Worm (Caenorhabditis elegans) whole organism, L2 larva: Measurements from ENCODE around the gene cbp-1.

ENCODE experiments used
- R02D3.7 ChIP-seq: fragments of 150-350 bp; optimal IDR thresholded peaks from 2 replicates; lab custom pipeline; 2014; ENCODE audit warnings: missing biosample characterization, missing genetic modification characterization
- ceh-82 ChIP-seq: fragments of 150-350 bp; optimal IDR thresholded peaks from 2 replicates; lab custom pipeline; 2014; ENCODE audit warnings: missing biosample characterization, missing genetic modification characterization
- egl-27 ChIP-seq: sonication (generic microtip); optimal IDR thresholded peaks from 3 replicates; lab custom pipeline; 2017; ENCODE audit warnings: missing biosample characterization, missing genetic modification reagents, missing genetic modification characterization
- lin-39 ChIP-seq: fragments of 150-350 bp; optimal IDR thresholded peaks from 2 replicates; lab custom pipeline; 2014; ENCODE audit warnings: missing biosample characterization, missing genetic modification reagents, missing genetic modification characterization
- nhr-10 ChIP-seq: sonication (generic microtip); optimal IDR thresholded peaks from 2 replicates; lab custom pipeline; 2017; ENCODE audit warnings: missing biosample characterization, missing genetic modification characterization
- nhr-129 ChIP-seq: fragments of 150-350 bp; optimal IDR thresholded peaks from 2 replicates; lab custom pipeline; 2014; ENCODE audit warnings: missing biosample characterization, missing genetic modification characterization
- nhr-23 ChIP-seq: fragments of 150-350 bp; optimal IDR thresholded peaks from 2 replicates; lab custom pipeline; 2014; ENCODE audit warnings: missing biosample characterization, missing genetic modification reagents, missing genetic modification characterization
- sma-9 ChIP-seq, 2 experiments: fragments of 150-350 bp in 1 of 2; sonication (generic microtip) in 1 of 2; optimal IDR thresholded peaks; 2 replicates each; lab custom pipeline; 2014 to 2016; ENCODE audit warnings: missing genetic modification characterization in 2 of 2, mild to moderate bottlenecking in 1 of 2, missing biosample characterization in 1 of 2, missing compliant biosample characterization in 1 of 2, missing genetic modification reagents in 1 of 2, moderate library complexity in 1 of 2
- snpc-4 ChIP-seq: fragments of 150-350 bp; optimal IDR thresholded peaks from 2 replicates; lab custom pipeline; 2014; ENCODE audit warnings: missing biosample characterization, missing genetic modification characterization
- unc-39 ChIP-seq: fragments of 150-350 bp; optimal IDR thresholded peaks from 2 replicates; lab custom pipeline; 2014; ENCODE audit warnings: missing biosample characterization, missing genetic modification characterization
- unc-62 ChIP-seq: fragments of 150-350 bp; optimal IDR thresholded peaks from 2 replicates; lab custom pipeline; 2014; ENCODE audit warnings: missing biosample characterization, missing genetic modification reagents, missing genetic modification characterization
- ztf-11 ChIP-seq: sonication (generic microtip); optimal IDR thresholded peaks from 2 replicates; lab custom pipeline; 2017; ENCODE audit warnings: missing biosample characterization, missing genetic modification characterization

DNA sequence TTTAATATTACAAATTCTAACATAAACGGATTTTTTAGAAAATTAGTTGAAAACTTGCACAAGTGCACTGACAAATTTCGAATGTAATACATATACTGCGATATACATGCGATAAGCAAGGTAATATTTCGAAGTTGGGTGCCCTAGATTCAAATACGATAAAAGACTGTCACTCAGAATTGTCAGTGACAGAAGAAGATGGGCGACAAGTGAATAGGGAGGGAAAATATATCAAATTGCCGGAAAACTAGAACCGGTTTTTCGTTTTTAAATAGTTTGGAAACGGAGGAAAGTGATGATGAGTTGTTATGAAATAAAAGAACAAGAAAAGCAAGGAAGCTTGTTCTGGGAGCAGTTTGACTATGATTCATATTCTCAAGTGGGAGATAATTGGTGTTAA lies 32.3 kb upstream of the cbp-1 start:
- no peak for TF ChIP-seq lin-39
- no peak for TF ChIP-seq unc-62 (GFP tag; lab: Kevin White, UChicago)
- TF ChIP-seq ceh-82 (tag; lab: Kevin White, UChicago), result no peak
- TF ChIP-seq unc-39 (tag; lab: Kevin White, UChicago), result no peak
- TF ChIP-seq nhr-129 (tag; lab: Kevin White, UChicago), result no peak
- no peak for TF ChIP-seq ztf-11 (tag; lab: Kevin White, UChicago)
- no peak for TF ChIP-seq snpc-4
- TF ChIP-seq nhr-23, result no peak
- no peak for TF ChIP-seq sma-9 (GFP tag; optimal IDR thresholded peaks at IDR 0.05; lab: Kevin White, UChicago)
- TF ChIP-seq sma-9 (tag; optimal IDR thresholded peaks at IDR 0.05; lab: Kevin White, UChicago), result no peak
- TF ChIP-seq R02D3.7 (tag; lab: Kevin White, UChicago), result no peak
- TF ChIP-seq egl-27 (tag; lab: Kevin White, UChicago), result no peak
- TF ChIP-seq nhr-10 (tag; lab: Kevin White, UChicago), result no peak
